Worm (Caenorhabditis elegans) whole organism, L4/young adult: Measurements from ENCODE around the gene R10E4.6.

Experiments
- W03F9.2 ChIP-seq: fragments of 150-350 bp; optimal IDR thresholded peaks from 2 replicates; lab custom pipeline; 2014; ENCODE audit warnings: missing biosample characterization, missing genetic modification characterization
- him-1 ChIP-seq: sonication (generic microtip); optimal IDR thresholded peaks from 2 replicates; lab custom pipeline; 2016; ENCODE audit warnings: missing genotype, missing genetic modification reagents, missing genetic modification characterization, missing compliant biosample characterization

- TF ChIP-seq W03F9.2 (tag; lab: Kevin White, UChicago) (no peak), him-1 (tag; lab: Kevin White, UChicago) (no peak)
These were observed 18.7 kb upstream of the R10E4.6 start for ce11 chrIII:4274524-4274923.
